Worm (Caenorhabditis elegans) whole organism, late embryonic: Measurements from ENCODE around the gene tkr-2.

Experiments used
- C08G9.2 ChIP-seq: sonication (generic microtip); optimal IDR thresholded peaks from 2 replicates; lab custom pipeline; 2016; ENCODE audit warnings: mild to moderate bottlenecking, missing genetic modification characterization, moderate library complexity, missing compliant biosample characterization
- K02D7.2 ChIP-seq: sonication (generic microtip); optimal IDR thresholded peaks from 2 replicates; lab custom pipeline; 2017; ENCODE audit warnings: mild to moderate bottlenecking, missing genetic modification characterization, missing compliant biosample characterization
- ceh-22 ChIP-seq: sonication (generic microtip); optimal IDR thresholded peaks from 2 replicates; lab custom pipeline; 2017; ENCODE audit warnings: missing biosample characterization, missing genetic modification characterization
- ceh-24 ChIP-seq: sonication (generic microtip); optimal IDR thresholded peaks from 2 replicates; lab custom pipeline; 2016; ENCODE audit warnings: mild to moderate bottlenecking, missing genetic modification characterization, missing compliant biosample characterization
- ceh-31 ChIP-seq: sonication (generic microtip); optimal IDR thresholded peaks from 2 replicates; lab custom pipeline; 2016; ENCODE audit warnings: missing genetic modification characterization, missing compliant biosample characterization
- ceh-34 ChIP-seq: sonication (generic microtip); optimal IDR thresholded peaks from 2 replicates; lab custom pipeline; 2016; ENCODE audit warnings: mild to moderate bottlenecking, missing genetic modification characterization, missing compliant biosample characterization
- ceh-45 ChIP-seq: fragments of 200-800 bp; sonication (Bioruptor generic); IDR thresholded peaks from 2 replicates; pipeline ENCODE4 v1.3.6; 2022; ENCODE audit warnings: missing genetic modification reagents, missing genetic modification characterization, missing compliant biosample characterization
- ceh-48 ChIP-seq: sonication (generic microtip); optimal IDR thresholded peaks from 2 replicates; lab custom pipeline; 2016; ENCODE audit warnings: missing genetic modification characterization, inconsistent platforms, missing compliant biosample characterization
- ceh-6 ChIP-seq: fragments of 200-800 bp; sonication (Bioruptor generic); optimal IDR thresholded peaks from 2 replicates; lab custom pipeline; 2018; ENCODE audit warnings: mild to moderate bottlenecking, missing genetic modification characterization, missing compliant biosample characterization
- ceh-9 ChIP-seq: sonication (generic microtip); optimal IDR thresholded peaks from 2 replicates; lab custom pipeline; 2016; ENCODE audit warnings: mild to moderate bottlenecking, missing genetic modification characterization, inconsistent platforms, missing compliant biosample characterization
- che-1 ChIP-seq: sonication (generic microtip); optimal IDR thresholded peaks from 2 replicates; lab custom pipeline; 2016; ENCODE audit warnings: mild to moderate bottlenecking, missing genetic modification characterization, missing compliant biosample characterization
- elt-2 ChIP-seq: sonication (generic microtip); optimal IDR thresholded peaks from 2 replicates; lab custom pipeline; 2016; ENCODE audit warnings: missing genetic modification reagents, missing genetic modification characterization, missing compliant biosample characterization
- fax-1 ChIP-seq: sonication (generic microtip); optimal IDR thresholded peaks from 2 replicates; lab custom pipeline; 2016; ENCODE audit warnings: missing genotype, missing genetic modification characterization, missing compliant biosample characterization
- gmeb-2 ChIP-seq: sonication (generic microtip); optimal IDR thresholded peaks from 2 replicates; lab custom pipeline; 2016; ENCODE audit warnings: missing genetic modification characterization, inconsistent platforms, missing compliant biosample characterization
- hlh-13 ChIP-seq: fragments of 200-800 bp; sonication (Bioruptor generic); optimal IDR thresholded peaks from 2 replicates; lab custom pipeline; 2018; ENCODE audit warnings: mild to moderate bottlenecking, missing genetic modification characterization, missing compliant biosample characterization
- hlh-30 ChIP-seq: sonication (generic microtip); optimal IDR thresholded peaks from 2 replicates; lab custom pipeline; 2017; ENCODE audit warnings: antibody characterized with exemption, missing genetic modification characterization, missing compliant biosample characterization; ENCODE audit not compliant: insufficient read depth
- hlh-6 ChIP-seq: sonication (generic microtip); optimal IDR thresholded peaks from 2 replicates; lab custom pipeline; 2016; ENCODE audit warnings: missing genotype, missing genetic modification characterization, missing compliant biosample characterization
- lim-6 ChIP-seq: sonication (generic microtip); optimal IDR thresholded peaks from 2 replicates; lab custom pipeline; 2016; ENCODE audit warnings: missing genetic modification characterization, missing compliant biosample characterization
- lin-11 ChIP-seq: fragments of 200-800 bp; sonication (Bioruptor generic); optimal IDR thresholded peaks from 2 replicates; lab custom pipeline; 2018; ENCODE audit warnings: mild to moderate bottlenecking, missing genetic modification characterization, missing compliant biosample characterization
- madf-2 ChIP-seq: sonication (generic microtip); optimal IDR thresholded peaks from 2 replicates; lab custom pipeline; 2017; ENCODE audit warnings: missing genetic modification characterization, missing compliant biosample characterization
- mec-3 ChIP-seq: sonication (generic microtip); optimal IDR thresholded peaks from 2 replicates; lab custom pipeline; 2016; ENCODE audit warnings: borderline replicate concordance, missing genetic modification characterization, missing compliant biosample characterization
- nfya-1 ChIP-seq: sonication (generic microtip); optimal IDR thresholded peaks from 2 replicates; lab custom pipeline; 2017; ENCODE audit warnings: missing genetic modification characterization, mild to moderate bottlenecking, missing compliant biosample characterization, antibody characterized with exemption, moderate library complexity
- nhr-232 ChIP-seq: sonication (generic microtip); optimal IDR thresholded peaks from 2 replicates; lab custom pipeline; 2016; ENCODE audit warnings: missing genetic modification characterization, missing compliant biosample characterization
- npax-4 ChIP-seq: sonication (generic microtip); optimal IDR thresholded peaks from 2 replicates; lab custom pipeline; 2016; ENCODE audit warnings: missing genetic modification characterization, missing compliant biosample characterization
- pax-1 ChIP-seq: fragments of 150-350 bp; optimal IDR thresholded peaks from 2 replicates; lab custom pipeline; 2014; ENCODE audit warnings: missing biosample characterization, missing genetic modification characterization
- pha-2 ChIP-seq: sonication (generic microtip); optimal IDR thresholded peaks from 2 replicates; lab custom pipeline; 2017; ENCODE audit warnings: mild to moderate bottlenecking, missing genetic modification characterization, missing compliant biosample characterization
- pha-4 ChIP-seq: fragments of 150-350 bp; optimal IDR thresholded peaks from 2 replicates; lab custom pipeline; 2018; ENCODE audit warnings: missing biosample characterization, missing genetic modification reagents, missing genetic modification characterization
- pros-1 ChIP-seq: fragments of 150-350 bp; optimal IDR thresholded peaks from 2 replicates; lab custom pipeline; 2014; ENCODE audit warnings: missing biosample characterization, missing genetic modification reagents, missing genetic modification characterization
- ref-2 ChIP-seq: sonication (generic microtip); optimal IDR thresholded peaks from 2 replicates; lab custom pipeline; 2016; ENCODE audit warnings: missing genetic modification characterization, missing compliant biosample characterization
- rnt-1 ChIP-seq: sonication (generic microtip); optimal IDR thresholded peaks from 2 replicates; lab custom pipeline; 2016; ENCODE audit warnings: missing genetic modification characterization, missing compliant biosample characterization
- sdc-2 ChIP-seq: sonication (generic microtip); optimal IDR thresholded peaks from 2 replicates; lab custom pipeline; 2016; ENCODE audit warnings: missing genotype, missing genetic modification characterization, missing compliant biosample characterization
- sox-4 ChIP-seq: sonication (generic microtip); optimal IDR thresholded peaks from 2 replicates; lab custom pipeline; 2017; ENCODE audit warnings: mild to moderate bottlenecking, missing genetic modification characterization, inconsistent platforms, missing compliant biosample characterization
- syd-9 ChIP-seq: sonication (generic microtip); optimal IDR thresholded peaks from 2 replicates; lab custom pipeline; 2016; ENCODE audit warnings: mild to moderate bottlenecking, missing genetic modification characterization, moderate library complexity, missing compliant biosample characterization
- tbx-7 ChIP-seq: sonication (generic microtip); optimal IDR thresholded peaks from 2 replicates; lab custom pipeline; 2016; ENCODE audit warnings: missing genotype, missing genetic modification characterization, missing compliant biosample characterization
- ttx-3 ChIP-seq: sonication (generic microtip); optimal IDR thresholded peaks from 2 replicates; lab custom pipeline; 2016; ENCODE audit warnings: missing genetic modification reagents, missing genetic modification characterization, missing compliant biosample characterization
- unc-86 ChIP-seq: sonication (generic microtip); optimal IDR thresholded peaks from 2 replicates; lab custom pipeline; 2016; ENCODE audit warnings: missing genetic modification characterization, missing compliant biosample characterization
- zip-5 ChIP-seq: sonication (generic microtip); optimal IDR thresholded peaks from 2 replicates; lab custom pipeline; 2016; ENCODE audit warnings: missing genetic modification characterization, missing compliant biosample characterization

Gene tkr-2

DNA sequence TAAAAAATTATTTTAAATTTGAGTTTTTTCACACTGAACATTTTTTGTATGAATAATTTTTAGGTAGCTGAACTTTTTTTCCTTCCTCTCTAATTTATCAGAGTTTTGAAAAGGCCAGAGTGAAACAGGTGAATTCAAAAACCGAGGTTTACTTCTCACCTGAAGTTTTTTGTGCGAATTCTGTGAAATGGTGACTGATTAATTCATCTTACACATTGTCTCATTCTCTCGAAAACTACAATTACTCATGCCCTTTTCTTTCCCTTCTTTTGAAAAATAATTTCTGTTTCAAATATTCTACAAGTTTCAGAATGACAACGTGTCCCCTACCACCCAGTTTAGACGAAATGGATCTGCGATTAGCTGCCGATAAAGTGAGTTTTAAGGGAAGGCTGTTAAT, at the start of gene tkr-2:
tkr-2 (plus strand) TSS at position 301 of the 400 bp plus-strand sequence.
- no peak for TF ChIP-seq sox-4
- no peak for TF ChIP-seq madf-2 (tag; lab: Kevin White, UChicago)

DNA sequence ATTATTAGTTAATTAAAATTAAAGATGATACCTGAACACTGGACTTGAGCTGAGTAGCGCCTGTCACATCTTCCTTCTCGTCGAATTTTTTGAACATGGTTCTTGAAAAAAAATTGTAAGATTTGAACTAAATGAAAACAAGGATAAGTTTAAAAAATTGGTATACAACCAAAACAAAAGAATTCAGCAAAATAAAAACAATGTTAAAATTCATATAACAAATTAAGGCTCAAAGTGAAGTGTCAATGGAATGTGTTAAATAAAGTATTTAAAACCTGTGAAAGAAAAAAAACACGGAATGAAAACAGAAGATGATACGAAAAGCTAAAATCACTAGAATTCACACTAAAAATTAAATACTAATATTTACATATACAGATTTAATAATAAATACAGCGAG, 46.6 kb upstream of the tkr-2 start, which contains the start of gene C11D2.7:
C11D2.7 (minus strand) TSS at position 101 of the 400 bp plus-strand sequence.
- TF ChIP-seq ceh-31 (no peak), ttx-3 (no peak), nhr-232 (tag; lab: Kevin White, UChicago) (no peak), pros-1 (tag; lab: Kevin White, UChicago) (no peak), rnt-1 (tag; lab: Kevin White, UChicago) (no peak), hlh-6 (tag; lab: Kevin White, UChicago) (no peak), lim-6 (no peak), tbx-7 (tag; lab: Kevin White, UChicago) (no peak), C08G9.2 (no peak), mec-3 (tag; lab: Kevin White, UChicago) (no peak), unc-86 (tag; lab: Kevin White, UChicago) (no peak), syd-9 (tag; lab: Kevin White, UChicago) (no peak), ceh-48 (no peak), ceh-34 (tag; lab: Kevin White, UChicago) (no peak), sox-4 (no peak), pax-1 (no peak)

DNA sequence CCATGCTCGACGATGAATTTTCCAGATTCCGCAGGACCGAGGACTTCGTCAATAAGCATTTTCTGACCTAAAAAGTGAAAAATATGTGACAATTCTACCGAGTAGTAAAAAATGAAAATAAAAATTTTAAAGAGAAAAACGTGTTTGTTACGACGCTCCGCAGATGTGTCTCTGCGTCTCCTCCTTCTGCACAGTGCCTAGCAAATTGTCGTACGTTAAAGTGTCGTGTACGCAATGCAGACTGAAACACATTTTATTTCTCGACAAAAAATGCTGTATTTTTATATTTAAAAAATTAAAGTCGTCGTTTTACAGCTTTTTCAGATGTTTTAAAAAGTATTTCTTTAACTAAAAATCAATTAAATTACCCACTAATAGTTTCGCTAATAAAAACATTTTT, 45.0 kb upstream of the tkr-2 start, which contains the start of gene C11D2.4:
C11D2.4 (minus strand) TSS at position 128 of the 400 bp plus-strand sequence.
- TF ChIP-seq ceh-24 (tag; lab: Kevin White, UChicago) (no peak), hlh-13 (GFP tag; lab: Kevin White, UChicago) (no peak), ceh-6 (GFP tag; lab: Kevin White, UChicago) (no peak), K02D7.2 (tag; lab: Kevin White, UChicago) (no peak), pha-2 (no peak), rnt-1 (tag; lab: Kevin White, UChicago) (no peak), ceh-34 (tag; lab: Kevin White, UChicago) (no peak), ceh-22 (tag; lab: Kevin White, UChicago) (no peak), hlh-6 (tag; lab: Kevin White, UChicago) (no peak), hlh-30 (tag; lab: Kevin White, UChicago) (no peak), che-1 (tag; lab: Kevin White, UChicago) (no peak), gmeb-2 (no peak), lin-11 (tag; lab: Kevin White, UChicago) (no peak)
- TF ChIP-seq, all 69 proteins: peak for 0

DNA sequence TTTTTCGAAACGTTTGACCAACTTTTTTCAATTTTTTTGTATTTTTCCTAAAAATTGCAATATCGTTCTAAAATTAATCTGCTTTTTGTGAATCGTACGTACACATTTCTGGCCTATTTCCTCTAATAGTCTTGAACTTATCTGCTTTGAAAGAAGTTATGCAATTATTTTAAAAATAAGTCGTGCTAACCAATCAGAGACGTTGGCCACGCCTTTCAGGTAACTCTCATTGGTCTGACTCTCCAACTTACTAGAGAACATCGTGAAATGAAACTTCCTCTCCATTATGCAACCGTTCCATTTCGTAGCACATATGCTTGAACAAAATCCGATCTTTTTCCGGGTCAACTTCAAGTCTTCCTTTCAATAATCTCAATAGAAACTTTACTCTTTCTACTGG, 42.3 kb upstream of the tkr-2 start:
- TF ChIP-seq nfya-1 (tag; lab: Kevin White, UChicago) (peak; percentile 63), ceh-45 (GFP tag; lab: Robert Waterston, UW) (no peak), sox-4 (no peak)

DNA sequence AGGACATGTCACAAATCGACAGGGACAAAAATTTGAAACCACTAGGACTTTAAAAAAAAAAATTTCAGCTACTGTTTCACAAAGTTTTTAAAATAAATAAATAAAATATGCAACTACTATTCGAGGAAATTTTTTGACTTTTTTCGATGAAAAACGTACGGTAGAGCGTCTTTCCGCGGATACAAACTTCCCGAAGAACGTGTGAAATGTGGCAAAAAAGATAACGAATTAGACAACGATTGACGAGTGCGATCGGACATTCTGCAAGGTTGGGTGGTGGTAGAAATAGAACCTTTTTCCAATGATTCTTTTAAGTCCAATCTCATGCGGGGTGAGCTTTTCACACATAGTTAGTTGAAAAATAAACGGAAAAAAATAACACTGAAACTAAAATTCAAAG, 36.1 kb upstream of the tkr-2 start:
- no peak for TF ChIP-seq pha-4 (tag; lab: Kevin White, UChicago)
- TF ChIP-seq npax-4 (tag; lab: Kevin White, UChicago), result no peak
- no peak for TF ChIP-seq ceh-31
- no peak for TF ChIP-seq elt-2 (tag; lab: Kevin White, UChicago)
- TF ChIP-seq fax-1, result no peak
- TF ChIP-seq sdc-2 (tag; lab: Kevin White, UChicago), result no peak
- TF ChIP-seq hlh-6 (tag; lab: Kevin White, UChicago), result no peak
- no peak for TF ChIP-seq ref-2 (tag; lab: Kevin White, UChicago)
- no peak for TF ChIP-seq ceh-9
- TF ChIP-seq zip-5 (tag; lab: Kevin White, UChicago), result no peak
- no peak for TF ChIP-seq lim-6
